Fruit fly (Drosophila melanogaster): Measurements from ENCODE around the gene CG9399.

Gene CG9399

dm6 chr3R:9581089-9581520 is 7.1 kb upstream of the CG9399 start, which contains the start of gene CG8301 (continued):
- TF ChIP-seq ERR (GFP tag; optimal IDR thresholded peaks at IDR 0.05) (peak; percentile 1), CG7839 (tag; optimal IDR thresholded peaks at IDR 0.05) (peak; percentile 45), gem (tag; optimal IDR thresholded peaks at IDR 0.05) (peak; percentile 62), Bteb2 (GFP tag; optimal IDR thresholded peaks at IDR 0.05) (peak; percentile 8), CG8924 (tag; optimal IDR thresholded peaks at IDR 0.05) (peak; percentile 31), CG4328 (GFP tag; optimal IDR thresholded peaks at IDR 0.05) (no peak), CG17361 (GFP tag; IDR thresholded peaks at IDR 0.05) (no peak), hkb (optimal IDR thresholded peaks at IDR 0.05) (no peak), hkb (GFP tag; IDR thresholded peaks at IDR 0.05) (peak; percentile 70), CG12942 (GFP tag; optimal IDR thresholded peaks at IDR 0.05) (no peak), Hr51 (GFP tag; optimal IDR thresholded peaks at IDR 0.05) (peak in 1 of 2 experiments; percentile 62), fru (optimal IDR thresholded peaks at IDR 0.05) (no peak), CG3847 (GFP tag; IDR thresholded peaks at IDR 0.05) (no peak), Blimp-1 (GFP tag; optimal IDR thresholded peaks at IDR 0.05) (peak; percentile 7), NfI (GFP tag; optimal IDR thresholded peaks at IDR 0.05) (peak; percentile 22), CG15514 (GFP tag; optimal IDR thresholded peaks at IDR 0.05) (peak; percentile 48), CG32767 (GFP tag; IDR thresholded peaks at IDR 0.05) (0 out of 2 replicates have a peak, but pooled peaks have one; percentile 23), CG17568 (GFP tag; optimal IDR thresholded peaks at IDR 0.05) (no peak), CG15696 (tag; optimal IDR thresholded peaks at IDR 0.05) (no peak), gcm (GFP tag; optimal IDR thresholded peaks at IDR 0.05) (peak; percentile 8), dpn (GFP tag; optimal IDR thresholded peaks at IDR 0.05) (peak in 1 of 2 experiments; percentile 30), chinmo (GFP tag; IDR thresholded peaks at IDR 0.05; ENCODE audit: partially characterized antibody) (0 out of 4 replicates have a peak, but pooled peaks have one; percentile 40), CG7556 (GFP tag; optimal IDR thresholded peaks at IDR 0.05) (peak; percentile 34), Rfx (GFP tag; IDR thresholded peaks at IDR 0.05) (peak; percentile 35; the same call in 1 of the 2 replicates), onecut (GFP tag; IDR thresholded peaks at IDR 0.05) (peak; percentile 18; the same call in 1 of the 2 replicates), lab (GFP tag; optimal IDR thresholded peaks at IDR 0.05) (peak; percentile 68), cwo (GFP tag; optimal IDR thresholded peaks at IDR 0.05) (peak; percentile 17), ewg (GFP tag; optimal IDR thresholded peaks at IDR 0.05) (peak; percentile 87), crp (GFP tag; optimal IDR thresholded peaks at IDR 0.05) (peak in 1 of 2 experiments; percentile 75), wek (GFP tag; optimal IDR thresholded peaks at IDR 0.05) (no peak), CG15269 (tag; optimal IDR thresholded peaks at IDR 0.05) (peak; percentile 52), CG12391 (tag; optimal IDR thresholded peaks at IDR 0.05) (peak; percentile 53), Myb (GFP tag; optimal IDR thresholded peaks at IDR 0.05) (peak; percentile 3), CG31365 (tag; optimal IDR thresholded peaks at IDR 0.05) (no peak), CG10654 (GFP tag; optimal IDR thresholded peaks at IDR 0.05) (no peak), Mes4 (GFP tag; optimal IDR thresholded peaks at IDR 0.05) (no peak), zen2 (GFP tag; IDR thresholded peaks at IDR 0.05; ENCODE audit: partially characterized antibody) (0 out of 3 replicates have a peak, but pooled peaks have one; percentile 32), chm (GFP tag; IDR thresholded peaks at IDR 0.05) (peak; percentile 52; the same call in 1 of the 2 replicates), Oli (tag; optimal IDR thresholded peaks at IDR 0.05) (peak; percentile 24), ttk (GFP tag; IDR thresholded peaks at IDR 0.05) (0 out of 2 replicates have a peak, but pooled peaks have one; percentile 9), NFAT (GFP tag; IDR thresholded peaks at IDR 0.05) (peak; percentile 16; the same call in 1 of the 2 replicates), PHDP (tag; optimal IDR thresholded peaks at IDR 0.05) (peak; percentile 52), CG8290 (GFP tag; optimal IDR thresholded peaks at IDR 0.05) (no peak), CG8290 (tag; optimal IDR thresholded peaks at IDR 0.05) (peak in 1 of 2 experiments; percentile 27), CG14014 (GFP tag; IDR thresholded peaks at IDR 0.05) (peak; percentile 38; the same call in 1 of the 2 replicates), pho (GFP tag; optimal IDR thresholded peaks at IDR 0.05) (peak; percentile 10), Xrp1 (GFP tag; IDR thresholded peaks at IDR 0.05) (0 out of 2 replicates have a peak, but pooled peaks have one; percentile 17), CG11695 (GFP tag; IDR thresholded peaks at IDR 0.05) (peak; percentile 56; the same call in 2 of the 3 replicates), CG42726 (GFP tag; IDR thresholded peaks at IDR 0.05; ENCODE audit: partially characterized antibody) (no peak)

Measured in whole organism, embryonic.